Worm (Caenorhabditis elegans): ENCODE results near the gene Y53C12B.1.

- TF ChIP-seq sdc-2 (tag; optimal IDR thresholded peaks at IDR 0.05) (no peak), pha-4 (tag; optimal IDR thresholded peaks at IDR 0.05) (no peak), ceh-24 (tag; optimal IDR thresholded peaks at IDR 0.05) (no peak), dmd-4 (tag; optimal IDR thresholded peaks at IDR 0.05; ENCODE audit: borderline replicate concordance) (no peak), rnt-1 (tag; optimal IDR thresholded peaks at IDR 0.05) (no peak), hlh-13 (GFP tag; optimal IDR thresholded peaks at IDR 0.05) (no peak), tbx-2 (tag; optimal IDR thresholded peaks at IDR 0.05) (no peak), unc-86 (tag; optimal IDR thresholded peaks at IDR 0.05) (no peak), madf-2 (tag; optimal IDR thresholded peaks at IDR 0.05) (no peak), pqm-1 (tag; optimal IDR thresholded peaks at IDR 0.05) (no peak), K09A11.1 (tag; optimal IDR thresholded peaks at IDR 0.05; ENCODE audit: insufficient read depth) (no peak), ref-2 (tag; optimal IDR thresholded peaks at IDR 0.05) (no peak), ceh-45 (GFP tag; IDR thresholded peaks at IDR 0.05) (no peak), fkh-6 (tag; optimal IDR thresholded peaks at IDR 0.05) (no peak)
These were observed 29.9 kb upstream of the Y53C12B.1 start, which contains the start of gene T10B9.9 for ce11 chrII:9775790-9776189.

Measured in whole organism, late embryonic.